Worm (Caenorhabditis elegans): Measurements from ENCODE around the gene pitr-6.

DNA sequence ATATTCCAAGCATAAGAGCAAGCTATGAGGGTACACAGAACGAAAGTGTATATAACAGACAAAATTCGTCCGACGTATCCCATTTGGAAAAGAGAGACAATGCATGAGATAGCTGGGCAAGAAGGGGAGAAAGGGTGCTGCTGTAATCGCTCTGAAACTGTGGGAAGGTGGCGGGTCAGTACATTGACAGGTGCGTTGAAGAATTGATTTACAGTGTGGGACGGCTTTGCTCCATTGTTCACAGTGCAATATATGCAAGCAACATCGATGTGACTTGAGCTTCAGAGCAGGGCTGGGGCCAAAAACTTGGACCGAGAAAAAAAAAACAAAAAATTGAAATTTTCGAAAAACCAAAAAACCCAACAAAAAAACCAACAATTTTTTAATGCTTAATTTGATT lies 35.0 kb upstream of the pitr-6 start, which contains the start of gene F57G9.3:
- TF ChIP-seq fkh-6 (tag; optimal IDR thresholded peaks at IDR 0.05) (no peak), ztf-16 (tag; optimal IDR thresholded peaks at IDR 0.05) (no peak), ama-1 (optimal IDR thresholded peaks at IDR 0.05) (no peak), pha-2 (tag; optimal IDR thresholded peaks at IDR 0.05) (no peak), ceh-30 (tag; optimal IDR thresholded peaks at IDR 0.05) (no peak), unc-55 (GFP tag; optimal IDR thresholded peaks at IDR 0.05) (no peak), ceh-18 (tag; optimal IDR thresholded peaks at IDR 0.05) (no peak), ceh-45 (GFP tag; IDR thresholded peaks at IDR 0.05) (no peak)
